Worm (Caenorhabditis elegans) whole organism, L4 larva: ENCODE data around the gene cdk-1.

Source experiments
- F10B5.3 ChIP-seq: sonication (generic microtip); optimal IDR thresholded peaks from 2 replicates; lab custom pipeline; 2016; ENCODE audit warnings: mild to moderate bottlenecking, missing genetic modification characterization, missing compliant biosample characterization
- F49E8.2 ChIP-seq: sonication (generic microtip); optimal IDR thresholded peaks from 2 replicates; lab custom pipeline; 2016; ENCODE audit warnings: missing compliant biosample characterization, mild to moderate bottlenecking, missing genetic modification characterization, borderline replicate concordance
- ZK546.5 ChIP-seq, 2 experiments: sonication (generic microtip); optimal IDR thresholded peaks; 2 replicates each; lab custom pipeline; 2017; ENCODE audit warnings: missing biosample characterization in 2 of 2, missing genetic modification characterization in 2 of 2
- ceh-44 ChIP-seq: fragments of 200-800 bp; sonication (Bioruptor generic); IDR thresholded peaks from 2 replicates; pipeline ENCODE4 v1.3.6; 2022; ENCODE audit warnings: missing genetic modification reagents, missing genetic modification characterization, missing compliant biosample characterization
- ctbp-1 ChIP-seq: fragments of 200-800 bp; sonication (Bioruptor generic); IDR thresholded peaks from 2 replicates; pipeline ENCODE4 v1.3.6; 2022; ENCODE audit warnings: missing genetic modification reagents, missing genetic modification characterization, missing compliant biosample characterization
- dpl-1 ChIP-seq: fragments of 150-350 bp; optimal IDR thresholded peaks from 2 replicates; lab custom pipeline; 2014; ENCODE audit warnings: missing biosample characterization, missing genetic modification reagents, missing genetic modification characterization
- lin-15B ChIP-seq: fragments of 150-350 bp; sonication (generic microtip); optimal IDR thresholded peaks from 3 replicates; lab custom pipeline; 2014; ENCODE audit warnings: missing biosample characterization, missing genetic modification characterization
- lsy-2 ChIP-seq, 2 experiments: fragments of 150-350 bp in 1 of 2; sonication (generic microtip) in 1 of 2; optimal IDR thresholded peaks; 2 replicates each; lab custom pipeline; 2014 to 2017; ENCODE audit warnings: missing biosample characterization in 2 of 2, missing genetic modification characterization in 2 of 2
- mdl-1 ChIP-seq, 2 experiments: fragments of 150-350 bp in 1 of 2; sonication (generic microtip) in 1 of 2; optimal IDR thresholded peaks; 2 replicates each; lab custom pipeline; 2014 to 2017; ENCODE audit warnings: missing biosample characterization in 2 of 2, missing genetic modification characterization in 2 of 2
- mdt-29 ChIP-seq: fragments of 200-800 bp; sonication (Bioruptor generic); IDR thresholded peaks from 2 replicates; pipeline ENCODE4 v1.3.6; 2022; ENCODE audit warnings: missing genetic modification reagents, missing genetic modification characterization, missing compliant biosample characterization
- nhr-6 ChIP-seq: fragments of 150-350 bp; optimal IDR thresholded peaks from 2 replicates; lab custom pipeline; 2014; ENCODE audit warnings: missing biosample characterization, missing genetic modification characterization
- skn-1 ChIP-seq: fragments of 150-350 bp; optimal IDR thresholded peaks from 2 replicates; lab custom pipeline; 2014; ENCODE audit warnings: missing biosample characterization, missing genetic modification characterization
- snpc-4 ChIP-seq: fragments of 150-350 bp; optimal IDR thresholded peaks from 2 replicates; lab custom pipeline; 2014; ENCODE audit warnings: missing biosample characterization, missing genetic modification characterization
- unc-130 ChIP-seq: sonication (generic microtip); optimal IDR thresholded peaks from 2 replicates; lab custom pipeline; 2016; ENCODE audit warnings: missing genetic modification reagents, missing genetic modification characterization, missing compliant biosample characterization
- zip-2 ChIP-seq: fragments of 150-350 bp; optimal IDR thresholded peaks from 2 replicates; lab custom pipeline; 2014; ENCODE audit warnings: missing biosample characterization, missing genetic modification characterization

Gene cdk-1

ce11 chrIII:9793592-9794417 lies 46.5 kb downstream of the cdk-1 start, which contains the start of the genes R10E11.9 and mcm-6 (continued):
- TF ChIP-seq lsy-2 (tag; optimal IDR thresholded peaks at IDR 0.05; lab: Kevin White, UChicago) (no peak), F49E8.2 (tag; lab: Kevin White, UChicago) (no peak), unc-130 (GFP tag; lab: Kevin White, UChicago) (peak; percentile 62)

ce11 chrIII:9796448-9796847 lies 49.2 kb downstream of the cdk-1 start, which contains the start of gene srxa-10:
Gene srxa-10, minus strand, starts transcription at chrIII:9796548.
- TF ChIP-seq ctbp-1 (GFP tag; lab: Robert Waterston, UW) = no peak
- no peak for TF ChIP-seq nhr-6 (tag; lab: Kevin White, UChicago)
- TF ChIP-seq mdl-1 (tag; optimal IDR thresholded peaks at IDR 0.05; lab: Kevin White, UChicago) = no peak
- no peak for TF ChIP-seq snpc-4 (tag; lab: Kevin White, UChicago)
- no peak for TF ChIP-seq ceh-44 (GFP tag; lab: Robert Waterston, UW)
- TF ChIP-seq lin-15B = no peak
- TF ChIP-seq ZK546.5 (tag; optimal IDR thresholded peaks at IDR 0.05; lab: Kevin White, UChicago) = no peak
- TF ChIP-seq dpl-1 (GFP tag; lab: Kevin White, UChicago) = no peak
- no peak for TF ChIP-seq F49E8.2 (tag; lab: Kevin White, UChicago)
- TF ChIP-seq zip-2 (tag; lab: Kevin White, UChicago) = no peak
- TF ChIP-seq mdt-29 (GFP tag; lab: Robert Waterston, UW) = no peak
- TF ChIP-seq F10B5.3 (tag; lab: Kevin White, UChicago) = no peak
- no peak for TF ChIP-seq skn-1 (tag; lab: Kevin White, UChicago)
